Fruit fly (Drosophila melanogaster) whole organism, wandering third instar larva: Measurements from ENCODE around the gene Shal.

Experiments
- Abd-B ChIP-seq: fragments of >200 bp; optimal IDR thresholded peaks from 2 replicates; lab custom pipeline; 2017; ENCODE audit warnings: missing biosample characterization, missing genetic modification characterization
- CG32264 ChIP-seq: fragments of 200-800 bp; sonication (Bioruptor generic); optimal IDR thresholded peaks from 2 replicates; lab custom pipeline; 2016; ENCODE audit warnings: missing biosample characterization, missing genetic modification characterization
- CG9705 ChIP-seq: fragments of 200-800 bp; sonication (Bioruptor generic); optimal IDR thresholded peaks from 2 replicates; lab custom pipeline; 2018; ENCODE audit warnings: missing biosample characterization, mild to moderate bottlenecking, missing genetic modification characterization
- CrebA ChIP-seq: fragments of 200-800 bp; sonication (Bioruptor generic); optimal IDR thresholded peaks from 2 replicates; lab custom pipeline; 2016; ENCODE audit warnings: missing biosample characterization, mild to moderate bottlenecking, missing genetic modification characterization, borderline replicate concordance
- Dfd ChIP-seq: fragments of >200 bp; optimal IDR thresholded peaks from 2 replicates; lab custom pipeline; 2017; ENCODE audit warnings: missing biosample characterization, missing genetic modification characterization
- GATAd ChIP-seq: sonication (Bioruptor generic); optimal IDR thresholded peaks from 2 replicates; lab custom pipeline; 2016; ENCODE audit warnings: missing biosample characterization, missing genetic modification characterization
- HLH106 ChIP-seq: fragments of 200-800 bp; optimal IDR thresholded peaks from 3 replicates; lab custom pipeline; 2019; ENCODE audit warnings: missing biosample characterization, mild to moderate bottlenecking, missing genetic modification characterization, moderate library complexity
- Hnf4 ChIP-seq: fragments of 200-800 bp; sonication (Bioruptor generic); optimal IDR thresholded peaks from 2 replicates; lab custom pipeline; 2016; ENCODE audit warnings: missing biosample characterization, mild to moderate bottlenecking, missing genetic modification characterization
- Hr78 ChIP-seq: fragments of >200 bp; optimal IDR thresholded peaks from 2 replicates; lab custom pipeline; 2017; ENCODE audit warnings: missing biosample characterization, missing genetic modification characterization
- Hr83 ChIP-seq: fragments of 200-300 bp; sonication (Bioruptor generic); optimal IDR thresholded peaks from 2 replicates; lab custom pipeline; 2016; ENCODE audit warnings: missing biosample characterization, mild to moderate bottlenecking, missing genetic modification characterization, moderate library complexity; ENCODE audit not compliant: poor library complexity, severe bottlenecking
- Jra ChIP-seq: sonication (Bioruptor generic); optimal IDR thresholded peaks from 2 replicates; lab custom pipeline; 2016; ENCODE audit warnings: missing biosample characterization, missing genetic modification characterization
- Mio ChIP-seq: sonication (Bioruptor generic); optimal IDR thresholded peaks from 2 replicates; lab custom pipeline; 2016; ENCODE audit warnings: missing biosample characterization, missing genetic modification characterization
- Myc ChIP-seq: fragments of >200 bp; optimal IDR thresholded peaks from 2 replicates; lab custom pipeline; 2017
- N ChIP-seq: fragments of >200 bp; optimal IDR thresholded peaks from 2 replicates; lab custom pipeline; 2018; ENCODE audit warnings: missing biosample characterization, missing external identifiers, missing genetic modification characterization
- OdsH ChIP-seq: fragments of 200-800 bp; sonication (Bioruptor generic); optimal IDR thresholded peaks from 2 replicates; lab custom pipeline; 2016; ENCODE audit warnings: missing biosample characterization, mild to moderate bottlenecking, missing genetic modification characterization
- Rel ChIP-seq, 2 experiments: fragments of 200-800 bp; sonication (Bioruptor generic) in 1 of 2; optimal IDR thresholded peaks; 2 replicates in 1 of 2; 3 replicates in 1 of 2; lab custom pipeline; 2016 to 2019; ENCODE audit warnings: mild to moderate bottlenecking in 2 of 2, missing biosample characterization in 2 of 2, missing genetic modification characterization in 2 of 2, moderate library complexity in 1 of 2
- Sp1 ChIP-seq: fragments of 200-800 bp; sonication (Bioruptor generic); optimal IDR thresholded peaks from 3 replicates; lab custom pipeline; 2019; ENCODE audit warnings: missing biosample characterization, mild to moderate bottlenecking, missing genetic modification characterization, moderate library complexity
- Vsx2 ChIP-seq: fragments of 200-300, 225-300 bp; sonication (Bioruptor generic); optimal IDR thresholded peaks from 2 replicates; lab custom pipeline; 2018; ENCODE audit warnings: missing biosample characterization, missing genetic modification characterization; ENCODE audit not compliant: partially characterized antibody
- br ChIP-seq: fragments of 200-800 bp; sonication (Bioruptor generic); optimal IDR thresholded peaks from 2 replicates; lab custom pipeline; 2016; ENCODE audit warnings: missing biosample characterization, missing genetic modification characterization
- brk ChIP-seq: fragments of 200-800 bp; sonication (Bioruptor generic); optimal IDR thresholded peaks from 2 replicates; lab custom pipeline; 2016; ENCODE audit warnings: missing biosample characterization, mild to moderate bottlenecking, missing genetic modification characterization
- dl ChIP-seq, 2 experiments: fragments of 175-275, 200-275 bp in 1 of 2; fragments of 200-275 bp in 1 of 2; sonication (Bioruptor generic); optimal IDR thresholded peaks; lab custom pipeline; 2018; ENCODE audit warnings: mild to moderate bottlenecking in 2 of 2, missing biosample characterization in 2 of 2, missing genetic modification characterization in 2 of 2, moderate library complexity in 2 of 2; ENCODE audit not compliant: partially characterized antibody in 2 of 2, insufficient read depth in 1 of 2
- dmrt93B ChIP-seq: fragments of 200-800 bp; sonication (Bioruptor generic); optimal IDR thresholded peaks from 2 replicates; lab custom pipeline; 2018; ENCODE audit warnings: missing biosample characterization, mild to moderate bottlenecking, missing genetic modification characterization
- dsf ChIP-seq: sonication (Bioruptor generic); optimal IDR thresholded peaks from 2 replicates; lab custom pipeline; 2016; ENCODE audit warnings: missing biosample characterization, missing genetic modification characterization, borderline replicate concordance
- ey ChIP-seq: fragments of 200-800 bp; sonication (Bioruptor generic); optimal IDR thresholded peaks from 2 replicates; lab custom pipeline; 2016; ENCODE audit warnings: missing biosample characterization, missing genetic modification characterization
- foxo ChIP-seq, 2 experiments: fragments of 200-800 bp; sonication (Bioruptor generic); optimal IDR thresholded peaks; 2 replicates in 1 of 2; 3 replicates in 1 of 2; lab custom pipeline; 2016 to 2017; ENCODE audit warnings: missing biosample characterization in 2 of 2, missing genetic modification characterization in 2 of 2
- fru ChIP-seq: fragments of 200-800 bp; sonication (Bioruptor generic); optimal IDR thresholded peaks from 3 replicates; lab custom pipeline; 2016; ENCODE audit warnings: missing biosample characterization, mild to moderate bottlenecking, missing genetic modification characterization
- h ChIP-seq: fragments of 200-800 bp; sonication (Bioruptor generic); optimal IDR thresholded peaks from 3 replicates; lab custom pipeline; 2016; ENCODE audit warnings: missing biosample characterization, mild to moderate bottlenecking, missing genetic modification characterization
- jim ChIP-seq: fragments of 175-275, 200-325 bp; sonication (Bioruptor generic); optimal IDR thresholded peaks from 2 replicates; lab custom pipeline; 2016; ENCODE audit warnings: missing biosample characterization, mild to moderate bottlenecking, missing genetic modification characterization
- lola ChIP-seq: fragments of >200 bp; optimal IDR thresholded peaks from 2 replicates; lab custom pipeline; 2017; ENCODE audit warnings: missing biosample characterization, missing genetic modification characterization
- pan ChIP-seq: fragments of >200 bp; optimal IDR thresholded peaks from 2 replicates; lab custom pipeline; 2017
- psq ChIP-seq: fragments of 200-800 bp; sonication (Bioruptor generic); optimal IDR thresholded peaks from 3 replicates; lab custom pipeline; 2017; ENCODE audit warnings: missing biosample characterization, mild to moderate bottlenecking, missing genetic modification characterization, moderate library complexity
- rgr ChIP-seq: fragments of 200-800 bp; sonication (Bioruptor generic); optimal IDR thresholded peaks from 3 replicates; lab custom pipeline; 2016; ENCODE audit warnings: missing biosample characterization, mild to moderate bottlenecking, missing genetic modification characterization
- sage ChIP-seq: fragments of 200-800 bp; sonication (Bioruptor generic); optimal IDR thresholded peaks from 2 replicates; lab custom pipeline; 2016; ENCODE audit warnings: missing biosample characterization, mild to moderate bottlenecking, missing genetic modification characterization
- sv ChIP-seq: fragments of 200-800 bp; sonication (Bioruptor generic); optimal IDR thresholded peaks from 3 replicates; lab custom pipeline; 2016; ENCODE audit warnings: missing biosample characterization, missing genetic modification characterization
- tai ChIP-seq: sonication (Bioruptor generic); optimal IDR thresholded peaks from 2 replicates; lab custom pipeline; 2016; ENCODE audit warnings: missing biosample characterization, missing genetic modification characterization
- usp ChIP-seq: fragments of >200 bp; optimal IDR thresholded peaks from 2 replicates; lab custom pipeline; 2017; ENCODE audit warnings: missing biosample characterization, missing genetic modification characterization
- woc ChIP-seq: sonication (Bioruptor generic); optimal IDR thresholded peaks from 2 replicates; lab custom pipeline; 2016; ENCODE audit warnings: missing biosample characterization, mild to moderate bottlenecking, missing genetic modification characterization

The Shal gene

dm6 chr3L:19585979-19586378 lies 1.6 kb upstream of the Shal start, which contains the start of the genes CG9231 and CG9330:
Gene CG9231, minus strand, starts transcription at chr3L:19586003.
Gene CG9330, plus strand, starts transcription at chr3L:19586253.
- no peak for TF ChIP-seq N
- TF ChIP-seq Rel (GFP tag; optimal IDR thresholded peaks at IDR 0.05; lab: Kevin White, UChicago), result no peak
- TF ChIP-seq Rel (tag; optimal IDR thresholded peaks at IDR 0.05; lab: Kevin White, UChicago), result peak; percentile 55
- TF ChIP-seq fru (GFP tag; lab: Kevin White, UChicago), result peak; percentile 74
- peak; percentile 62 for TF ChIP-seq tai
- TF ChIP-seq Hnf4 (GFP tag; lab: Kevin White, UChicago), result peak; percentile 56
- peak; percentile 64 for TF ChIP-seq h (GFP tag; lab: Kevin White, UChicago)
- TF ChIP-seq Sp1, result peak; percentile 16
- no peak for TF ChIP-seq Abd-B (GFP tag; lab: Kevin White, UChicago)
- no peak for TF ChIP-seq Dfd (GFP tag; lab: Kevin White, UChicago)
- TF ChIP-seq OdsH (GFP tag; lab: Kevin White, UChicago), result peak; percentile 16
- TF ChIP-seq rgr (GFP tag; lab: Kevin White, UChicago), result peak; percentile 10
- TF ChIP-seq Hr78, result no peak
- TF ChIP-seq CG32264 (GFP tag; lab: Kevin White, UChicago), result no peak
- peak; percentile 26 for TF ChIP-seq HLH106 (tag; lab: Kevin White, UChicago)
- peak; percentile 26 for TF ChIP-seq psq
- TF ChIP-seq foxo (GFP tag; optimal IDR thresholded peaks at IDR 0.05; lab: Kevin White, UChicago), result peak in 1 of 2 experiments; percentile 41
- TF ChIP-seq brk, result peak; percentile 33
- peak; percentile 8 for TF ChIP-seq sv (GFP tag; lab: Kevin White, UChicago)
- TF ChIP-seq jim (GFP tag; lab: Kevin White, UChicago), result no peak
- TF ChIP-seq CG9705 (GFP tag; lab: Kevin White, UChicago), result peak; percentile 12
- TF ChIP-seq CrebA, result no peak
- peak; percentile 24 for TF ChIP-seq ey (GFP tag; lab: Kevin White, UChicago)
- TF ChIP-seq woc (GFP tag; lab: Kevin White, UChicago), result no peak
- TF ChIP-seq br, result peak; percentile 22
- peak; percentile 12 for TF ChIP-seq dsf
- peak; percentile 73 for TF ChIP-seq Jra (GFP tag; lab: Kevin White, UChicago)

dm6 chr3L:19580709-19581227 lies 3.6 kb downstream of the Shal start:
- TF ChIP-seq fru (GFP tag; lab: Kevin White, UChicago) (no peak), rgr (GFP tag; lab: Kevin White, UChicago) (no peak), usp (GFP tag; lab: Kevin White, UChicago) (no peak), Sp1 (no peak), Abd-B (GFP tag; lab: Kevin White, UChicago) (no peak), sv (GFP tag; lab: Kevin White, UChicago) (no peak), sage (no peak), Jra (GFP tag; lab: Kevin White, UChicago) (no peak)

dm6 chr3L:19579346-19579745 lies 5.0 kb downstream of the Shal start:
- no peak for TF ChIP-seq CG9705 (GFP tag; lab: Kevin White, UChicago)
- TF ChIP-seq N, result no peak
- TF ChIP-seq woc (GFP tag; lab: Kevin White, UChicago), result no peak
- TF ChIP-seq ey (GFP tag; lab: Kevin White, UChicago), result no peak
- TF ChIP-seq dsf, result no peak
- TF ChIP-seq tai, result no peak
- TF ChIP-seq h (GFP tag; lab: Kevin White, UChicago), result no peak
- no peak for TF ChIP-seq jim (GFP tag; lab: Kevin White, UChicago)
- no peak for TF ChIP-seq psq
- TF ChIP-seq dmrt93B (GFP tag; lab: Kevin White, UChicago), result no peak
- no peak for TF ChIP-seq Hr78
- no peak for TF ChIP-seq pan (lab: Kevin White, UChicago)
- no peak for TF ChIP-seq CrebA
- no peak for TF ChIP-seq sv (GFP tag; lab: Kevin White, UChicago)
- TF ChIP-seq foxo (GFP tag; optimal IDR thresholded peaks at IDR 0.05; lab: Kevin White, UChicago), result no peak
- TF ChIP-seq sage, result no peak

dm6 chr3L:19575650-19576049 lies 8.7 kb downstream of the Shal start:
- TF ChIP-seq GATAd (GFP tag; lab: Kevin White, UChicago) (peak; percentile 36), tai (peak; percentile 62), CG9705 (GFP tag; lab: Kevin White, UChicago) (no peak), OdsH (GFP tag; lab: Kevin White, UChicago) (peak; percentile 80), ey (GFP tag; lab: Kevin White, UChicago) (peak; percentile 28), foxo (GFP tag; optimal IDR thresholded peaks at IDR 0.05; lab: Kevin White, UChicago) (peak in 1 of 2 experiments; percentile 55), woc (GFP tag; lab: Kevin White, UChicago) (no peak), rgr (GFP tag; lab: Kevin White, UChicago) (peak; percentile 85), dmrt93B (GFP tag; lab: Kevin White, UChicago) (peak; percentile 36), Myc (lab: Kevin White, UChicago) (no peak), psq (peak; percentile 52), br (peak; percentile 78), CrebA (no peak), Hr83 (GFP tag; lab: Kevin White, UChicago) (peak; percentile 95), Dfd (GFP tag; lab: Kevin White, UChicago) (no peak), CG32264 (GFP tag; lab: Kevin White, UChicago) (no peak), sv (GFP tag; lab: Kevin White, UChicago) (no peak), Rel (GFP tag; optimal IDR thresholded peaks at IDR 0.05; lab: Kevin White, UChicago) (no peak), Rel (tag; optimal IDR thresholded peaks at IDR 0.05; lab: Kevin White, UChicago) (peak; percentile 59), dl (GFP tag; optimal IDR thresholded peaks at IDR 0.05; lab: Kevin White, UChicago; ENCODE audit: insufficient read depth in 1 of 2, partially characterized antibody in 2 of 2) (no peak), jim (GFP tag; lab: Kevin White, UChicago) (no peak), Abd-B (GFP tag; lab: Kevin White, UChicago) (no peak), sage (no peak), usp (GFP tag; lab: Kevin White, UChicago) (no peak), Mio (GFP tag; lab: Kevin White, UChicago) (peak; percentile 14), pan (lab: Kevin White, UChicago) (no peak), N (no peak), dsf (no peak), Vsx2 (GFP tag; lab: Kevin White, UChicago) (no peak), HLH106 (tag; lab: Kevin White, UChicago) (peak; percentile 30), Jra (GFP tag; lab: Kevin White, UChicago) (peak; percentile 39), lola (GFP tag; lab: Kevin White, UChicago) (no peak)
